Worm (Caenorhabditis elegans) whole organism, late embryonic: ENCODE data around the gene K08E5.5.

ENCODE experiments used
- dmd-4 ChIP-seq: sonication (generic microtip); optimal IDR thresholded peaks from 2 replicates; lab custom pipeline; 2016; ENCODE audit warnings: borderline replicate concordance, missing genetic modification characterization, missing compliant biosample characterization
- fkh-10 ChIP-seq: fragments of 150-350 bp; optimal IDR thresholded peaks from 2 replicates; lab custom pipeline; 2014; ENCODE audit warnings: missing biosample characterization, missing genetic modification reagents, missing genetic modification characterization
- nhr-11 ChIP-seq: fragments of 150-350 bp; optimal IDR thresholded peaks from 2 replicates; lab custom pipeline; 2014; ENCODE audit warnings: missing biosample characterization, missing genetic modification characterization
- tbx-2 ChIP-seq: sonication (generic microtip); optimal IDR thresholded peaks from 2 replicates; lab custom pipeline; 2016; ENCODE audit warnings: missing genetic modification characterization, missing compliant biosample characterization

- TF ChIP-seq nhr-11 (tag; lab: Kevin White, UChicago), result no peak
- TF ChIP-seq dmd-4 (tag; lab: Kevin White, UChicago), result no peak
- TF ChIP-seq tbx-2 (tag; lab: Kevin White, UChicago), result no peak
- no peak for TF ChIP-seq fkh-10 (GFP tag; lab: Kevin White, UChicago)
Observed at ce11 chrIII:10194569-10194968, 34.3 kb upstream of the K08E5.5 start.
